Worm (Caenorhabditis elegans): ENCODE data around the gene C11G6.2.

C11G6.2 gene

DNA sequence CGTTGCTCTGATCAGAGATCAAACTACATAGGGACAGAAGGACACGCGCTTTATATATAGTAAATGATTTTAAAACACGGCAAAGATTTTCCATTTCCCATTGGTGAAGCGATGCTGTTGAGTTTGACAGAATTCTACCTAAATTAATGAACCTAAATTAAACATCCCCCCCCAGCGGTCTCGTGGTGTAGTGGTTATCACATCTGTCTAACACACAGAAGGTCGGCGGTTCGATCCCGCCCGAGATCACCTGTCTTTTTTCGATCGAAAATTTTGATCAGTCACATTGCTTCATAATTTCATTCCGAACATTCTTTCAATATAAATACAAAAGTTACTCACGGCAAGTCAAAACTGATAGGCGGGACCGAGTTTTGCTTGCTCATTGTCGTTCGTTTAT is 29.2 kb upstream of the C11G6.2 start:
- TF ChIP-seq fos-1 (tag; optimal IDR thresholded peaks at IDR 0.05), result peak; percentile 3

DNA sequence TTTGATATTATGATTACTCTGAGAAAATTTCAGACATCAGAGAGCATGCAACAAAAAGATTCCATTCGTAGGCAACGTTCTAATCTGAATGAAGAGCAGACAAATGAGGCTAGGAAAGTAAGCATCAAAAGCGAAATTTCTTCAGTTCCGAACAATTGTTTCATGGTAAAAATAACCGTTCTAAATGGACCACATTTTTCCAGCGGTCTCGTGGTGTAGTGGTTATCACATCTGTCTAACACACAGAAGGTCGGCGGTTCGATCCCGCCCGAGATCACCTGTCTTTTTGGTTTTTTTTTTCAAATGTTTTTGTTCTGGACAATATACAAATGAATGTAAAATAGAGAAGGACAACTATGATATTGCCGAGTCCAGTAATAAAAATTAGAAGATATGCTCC is 28.6 kb upstream of the C11G6.2 start, which contains the start of gene twk-21:
Gene twk-21 (plus strand): TSS at position 34 of the 400 bp plus-strand sequence.
- no peak for TF ChIP-seq lin-11 (tag; optimal IDR thresholded peaks at IDR 0.05)
- TF ChIP-seq nhr-129 (tag; optimal IDR thresholded peaks at IDR 0.05), result no peak
- TF ChIP-seq ztf-1 (GFP tag; conservative IDR thresholded peaks at IDR 0.05), result no peak
- no peak for TF ChIP-seq peb-1 (tag; optimal IDR thresholded peaks at IDR 0.05)
- TF ChIP-seq lsy-2 (tag; optimal IDR thresholded peaks at IDR 0.05), result no peak
- no peak for TF ChIP-seq nhr-77 (tag; optimal IDR thresholded peaks at IDR 0.05)
- no peak for TF ChIP-seq dmd-4 (tag; optimal IDR thresholded peaks at IDR 0.05)
- no peak for TF ChIP-seq nhr-6 (tag; optimal IDR thresholded peaks at IDR 0.05)
- no peak for TF ChIP-seq nhr-11 (tag; optimal IDR thresholded peaks at IDR 0.05)
- no peak for TF ChIP-seq zag-1 (tag; optimal IDR thresholded peaks at IDR 0.05)
- no peak for TF ChIP-seq alr-1 (tag; optimal IDR thresholded peaks at IDR 0.05)
- no peak for TF ChIP-seq lin-39 (tag; optimal IDR thresholded peaks at IDR 0.05)
- TF ChIP-seq gmeb-1 (tag; optimal IDR thresholded peaks at IDR 0.05), result no peak
- no peak for TF ChIP-seq sma-9 (GFP tag; optimal IDR thresholded peaks at IDR 0.05)
- no peak for TF ChIP-seq sma-9 (tag; optimal IDR thresholded peaks at IDR 0.05)
- TF ChIP-seq blmp-1 (tag; optimal IDR thresholded peaks at IDR 0.05; ENCODE audit: insufficient read depth), result no peak
- no peak for TF ChIP-seq ama-1 (optimal IDR thresholded peaks at IDR 0.05)
- no peak for TF ChIP-seq elt-1 (tag; optimal IDR thresholded peaks at IDR 0.05)
- no peak for TF ChIP-seq lin-13 (GFP tag; optimal IDR thresholded peaks at IDR 0.05)
- TF ChIP-seq nhr-23 (tag; optimal IDR thresholded peaks at IDR 0.05), result no peak

DNA sequence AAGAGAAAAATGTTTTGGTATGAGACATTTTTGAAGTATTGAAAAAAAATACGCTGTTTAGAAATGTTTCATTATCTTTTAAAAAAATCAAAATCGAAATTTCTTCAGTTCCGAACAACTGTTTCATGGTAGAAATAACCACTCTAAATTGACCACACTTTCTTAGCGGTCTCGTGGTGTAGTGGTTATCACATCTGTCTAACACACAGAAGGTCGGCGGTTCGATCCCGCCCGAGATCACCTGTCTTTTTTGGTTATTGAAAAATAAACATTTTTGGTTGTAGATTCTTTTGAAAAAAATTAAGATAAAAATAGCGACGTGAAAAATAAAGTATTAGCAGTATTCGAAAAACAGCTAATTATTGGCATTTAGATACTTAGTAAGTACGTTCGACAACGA is 28.0 kb upstream of the C11G6.2 start:
- TF ChIP-seq sma-3 (GFP tag; optimal IDR thresholded peaks at IDR 0.05) (peak; percentile 50), nhr-21 (tag; optimal IDR thresholded peaks at IDR 0.05) (peak; percentile 2), nhr-129 (tag; optimal IDR thresholded peaks at IDR 0.05) (no peak), blmp-1 (tag; optimal IDR thresholded peaks at IDR 0.05; ENCODE audit: insufficient read depth) (no peak), sma-9 (GFP tag; optimal IDR thresholded peaks at IDR 0.05) (peak; percentile 64), sma-9 (tag; optimal IDR thresholded peaks at IDR 0.05) (no peak), mbf-1 (tag; optimal IDR thresholded peaks at IDR 0.05) (no peak), lin-13 (GFP tag; optimal IDR thresholded peaks at IDR 0.05) (peak; percentile 2), fos-1 (tag; optimal IDR thresholded peaks at IDR 0.05) (peak; percentile 5), crh-2 (tag; optimal IDR thresholded peaks at IDR 0.05) (peak; percentile 50), R02D3.7 (tag; optimal IDR thresholded peaks at IDR 0.05) (no peak)

DNA sequence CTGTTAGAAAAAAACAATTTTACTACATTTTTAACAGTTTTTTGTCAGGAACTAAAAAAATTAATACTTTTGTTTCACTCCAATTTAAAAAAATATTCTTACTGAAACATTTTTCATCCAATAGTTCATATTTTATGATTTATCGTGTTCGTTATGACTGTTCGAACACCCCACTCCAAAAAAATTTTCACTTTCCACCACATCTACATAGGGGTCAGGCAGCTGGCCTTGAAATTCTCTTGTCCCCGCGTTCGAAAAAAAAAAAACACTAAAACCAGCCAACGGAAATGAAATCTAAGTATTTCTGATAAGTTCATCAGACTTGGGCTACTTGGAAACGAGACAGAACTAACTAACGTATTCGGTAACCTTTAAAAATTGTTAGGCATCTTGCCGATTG is 22.3 kb upstream of the C11G6.2 start, which contains the start of gene twk-22:
Gene twk-22 (plus strand): TSS at position 301 of the 400 bp plus-strand sequence.
- TF ChIP-seq nhr-6 (tag; optimal IDR thresholded peaks at IDR 0.05) (no peak), fos-1 (tag; optimal IDR thresholded peaks at IDR 0.05) (no peak), C34F6.9 (tag; optimal IDR thresholded peaks at IDR 0.05) (no peak), blmp-1 (tag; optimal IDR thresholded peaks at IDR 0.05; ENCODE audit: insufficient read depth) (no peak), aly-2 (tag; optimal IDR thresholded peaks at IDR 0.05) (no peak), F13H6.1 (tag; optimal IDR thresholded peaks at IDR 0.05) (no peak), lin-11 (tag; optimal IDR thresholded peaks at IDR 0.05) (no peak), mdl-1 (tag; optimal IDR thresholded peaks at IDR 0.05) (no peak), elt-1 (tag; optimal IDR thresholded peaks at IDR 0.05) (no peak), ceh-16 (tag; optimal IDR thresholded peaks at IDR 0.05) (no peak), nhr-237 (tag; optimal IDR thresholded peaks at IDR 0.05) (no peak), snpc-4 (tag; optimal IDR thresholded peaks at IDR 0.05) (no peak), lin-13 (GFP tag; optimal IDR thresholded peaks at IDR 0.05) (no peak), unc-39 (tag; optimal IDR thresholded peaks at IDR 0.05) (no peak), ztf-1 (GFP tag; conservative IDR thresholded peaks at IDR 0.05) (no peak), sma-3 (GFP tag; optimal IDR thresholded peaks at IDR 0.05) (no peak), peb-1 (tag; optimal IDR thresholded peaks at IDR 0.05) (no peak), skn-1 (tag; optimal IDR thresholded peaks at IDR 0.05) (no peak), crh-2 (tag; optimal IDR thresholded peaks at IDR 0.05) (no peak), ceh-82 (tag; optimal IDR thresholded peaks at IDR 0.05) (no peak)

DNA sequence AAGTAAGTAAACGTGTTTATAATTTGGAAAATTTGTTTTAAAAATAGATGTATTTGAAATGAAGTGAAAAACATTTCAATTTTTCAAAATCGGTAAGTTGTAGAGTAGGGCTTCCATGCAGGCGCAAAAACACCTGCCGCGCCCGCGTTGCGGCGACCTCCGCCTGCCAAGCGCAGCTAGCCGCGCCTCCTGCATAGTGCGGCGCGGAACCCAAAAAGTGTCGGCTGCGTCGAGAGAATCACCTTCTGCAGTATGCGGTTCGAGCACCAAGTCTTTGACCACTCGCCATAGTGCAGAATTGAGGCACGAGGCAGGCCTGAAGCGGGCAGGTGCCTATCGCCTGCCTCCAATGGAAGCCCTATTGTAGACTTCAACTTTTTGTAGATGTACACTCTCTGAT is 18.7 kb upstream of the C11G6.2 start:
- no peak for TF ChIP-seq sem-4 (tag; optimal IDR thresholded peaks at IDR 0.05)
- TF ChIP-seq crh-2 (tag; optimal IDR thresholded peaks at IDR 0.05), result no peak
- no peak for TF ChIP-seq ceh-16 (tag; optimal IDR thresholded peaks at IDR 0.05)
- no peak for TF ChIP-seq nhr-237 (tag; optimal IDR thresholded peaks at IDR 0.05)
- TF ChIP-seq nhr-129 (tag; optimal IDR thresholded peaks at IDR 0.05), result no peak
- TF ChIP-seq ztf-11 (tag; optimal IDR thresholded peaks at IDR 0.05), result no peak
- no peak for TF ChIP-seq nhr-23 (tag; optimal IDR thresholded peaks at IDR 0.05)
- TF ChIP-seq nhr-77 (tag; optimal IDR thresholded peaks at IDR 0.05), result no peak
- no peak for TF ChIP-seq dmd-4 (tag; optimal IDR thresholded peaks at IDR 0.05)
- no peak for TF ChIP-seq elt-3 (tag; optimal IDR thresholded peaks at IDR 0.05)
